ENCODE assay signal across 1 fruit fly cellular context in the genomic region with DNA sequence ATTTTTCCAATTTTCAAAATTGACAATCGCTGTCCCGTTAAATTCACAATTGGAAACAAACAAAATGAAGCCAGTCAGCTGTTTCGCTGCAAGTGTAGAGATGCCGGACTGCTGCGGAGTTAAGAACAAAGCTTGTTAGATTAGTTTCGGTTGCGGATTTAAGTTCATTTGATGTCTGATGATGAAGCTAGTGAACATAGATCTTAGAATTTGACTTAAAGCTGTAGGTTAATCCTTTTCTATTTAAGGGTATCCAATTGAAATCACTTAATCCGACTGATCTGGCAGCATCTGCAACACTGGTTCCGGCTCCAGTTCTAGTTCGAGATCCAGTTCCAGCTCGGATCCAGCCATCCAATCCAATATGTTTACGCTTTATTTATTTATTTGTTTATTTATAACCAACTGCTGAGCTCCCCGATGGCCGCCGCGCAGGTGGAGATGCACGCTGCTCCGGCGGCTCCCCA.
TF ChIP-seq lines count a peak whose summit lies in the region.

A gene (minus strand): TSS at position 65 of the 467 bp plus-strand sequence.
A gene (plus strand): TSS at position 310 of the 467 bp plus-strand sequence.

TF ChIP-seq in whole organism, embryonic, 481 proteins besides CTCF, POLR2A, EP300 and RAD21 (continued from another document and continues in another):
- TF ChIP-seq Dfd (GFP tag; optimal IDR thresholded peaks at IDR 0.05; lab: Kevin White, UChicago), result no peak
- no peak for TF ChIP-seq crol (GFP tag; IDR thresholded peaks at IDR 0.05; lab: Robert Waterston, UW)
- TF ChIP-seq slp2 (GFP tag; optimal IDR thresholded peaks at IDR 0.05; lab: Kevin White, UChicago), result peak; percentile 64
- peak; percentile 27 for TF ChIP-seq CG6254 (GFP tag; optimal IDR thresholded peaks at IDR 0.05; lab: Kevin White, UChicago)
- peak; percentile 66 for TF ChIP-seq CG12942 (GFP tag; optimal IDR thresholded peaks at IDR 0.05; lab: Kevin White, UChicago)
- peak; percentile 24 for TF ChIP-seq CG3407 (GFP tag; optimal IDR thresholded peaks at IDR 0.05; lab: Kevin White, UChicago)
- TF ChIP-seq inv (GFP tag; IDR thresholded peaks at IDR 0.05; lab: Robert Waterston, UW; ENCODE audit: partially characterized antibody), result peak; percentile 67; the same call in 1 of the 2 replicates
- TF ChIP-seq H2.0 (GFP tag; IDR thresholded peaks at IDR 0.05; lab: Robert Waterston, UW), result peak; percentile 66
- peak; percentile 58 for TF ChIP-seq CG33557 (GFP tag; optimal IDR thresholded peaks at IDR 0.05; lab: Kevin White, UChicago)
- no peak for TF ChIP-seq pita (GFP tag; optimal IDR thresholded peaks at IDR 0.05; lab: Kevin White, UChicago)
- peak; percentile 42 for TF ChIP-seq CG10209 (GFP tag; optimal IDR thresholded peaks at IDR 0.05; lab: Kevin White, UChicago)
- no peak for TF ChIP-seq CG5180 (GFP tag; optimal IDR thresholded peaks at IDR 0.05; lab: Kevin White, UChicago)
- TF ChIP-seq vfl (GFP tag; optimal IDR thresholded peaks at IDR 0.05; lab: Kevin White, UChicago), result peak; percentile 70
- peak; percentile 45 for TF ChIP-seq ERR (GFP tag; optimal IDR thresholded peaks at IDR 0.05; lab: Kevin White, UChicago)
- TF ChIP-seq br (optimal IDR thresholded peaks at IDR 0.05; lab: Kevin White, UChicago), result no peak
- TF ChIP-seq Poxn (GFP tag; IDR thresholded peaks at IDR 0.05; lab: Robert Waterston, UW), result no peak
- no peak for TF ChIP-seq CG14014 (GFP tag; IDR thresholded peaks at IDR 0.05; lab: Robert Waterston, UW)
- no peak for TF ChIP-seq CkIIα-i1 (GFP tag; IDR thresholded peaks at IDR 0.05; lab: Robert Waterston, UW)
- TF ChIP-seq nom (GFP tag; optimal IDR thresholded peaks at IDR 0.05; lab: Kevin White, UChicago), result peak; percentile 38
- no peak for TF ChIP-seq Usf (GFP tag; optimal IDR thresholded peaks at IDR 0.05; lab: Kevin White, UChicago)
- peak; percentile 21 for TF ChIP-seq NC2α (GFP tag; optimal IDR thresholded peaks at IDR 0.05; lab: Kevin White, UChicago)
- TF ChIP-seq fd3F (GFP tag; optimal IDR thresholded peaks at IDR 0.05; lab: Kevin White, UChicago), result peak; percentile 38
- TF ChIP-seq CG9609 (GFP tag; optimal IDR thresholded peaks at IDR 0.05; lab: Kevin White, UChicago), result peak; percentile 84
- TF ChIP-seq vvl (GFP tag; IDR thresholded peaks at IDR 0.05; lab: Robert Waterston, UW), result peak; percentile 54; the same call in 1 of the 2 replicates
- TF ChIP-seq Chrac-16 (GFP tag; optimal IDR thresholded peaks at IDR 0.05; lab: Kevin White, UChicago), result peak; percentile 75
- no peak for TF ChIP-seq bbx (GFP tag; IDR thresholded peaks at IDR 0.05; lab: Robert Waterston, UW; ENCODE audit: partially characterized antibody)
- TF ChIP-seq CG2875 (GFP tag; optimal IDR thresholded peaks at IDR 0.05; lab: Kevin White, UChicago), result no peak
- TF ChIP-seq gsb-n (tag; optimal IDR thresholded peaks at IDR 0.05; lab: Kevin White, UChicago), result peak; percentile 75
- no peak for TF ChIP-seq sqz (GFP tag; optimal IDR thresholded peaks at IDR 0.05; lab: Kevin White, UChicago)
- TF ChIP-seq bcd (GFP tag; optimal IDR thresholded peaks at IDR 0.05; lab: Kevin White, UChicago), result peak; percentile 58
- TF ChIP-seq gsb (GFP tag; IDR thresholded peaks at IDR 0.05; lab: Robert Waterston, UW), result no peak
- peak; percentile 61; the same call in 1 of the 2 replicates for TF ChIP-seq Xrp1 (GFP tag; IDR thresholded peaks at IDR 0.05; lab: Robert Waterston, UW)
- peak; percentile 49 for TF ChIP-seq emc (GFP tag; optimal IDR thresholded peaks at IDR 0.05; lab: Kevin White, UChicago)
- peak in 1 of 2 experiments; percentile 60 for TF ChIP-seq bsh (GFP tag; optimal IDR thresholded peaks at IDR 0.05; lab: Kevin White, UChicago)
- no peak for TF ChIP-seq CG2199 (GFP tag; IDR thresholded peaks at IDR 0.05; lab: Robert Waterston, UW)
- TF ChIP-seq Max (GFP tag; optimal IDR thresholded peaks at IDR 0.05; lab: Kevin White, UChicago), result peak; percentile 76
- peak; percentile 50 for TF ChIP-seq CG4328 (GFP tag; optimal IDR thresholded peaks at IDR 0.05; lab: Kevin White, UChicago)
- no peak for TF ChIP-seq CG10565 (GFP tag; optimal IDR thresholded peaks at IDR 0.05; lab: Kevin White, UChicago)
- 0 out of 2 replicates have a peak, but pooled peaks have one; percentile 9 for TF ChIP-seq HLH3B (GFP tag; IDR thresholded peaks at IDR 0.05; lab: Robert Waterston, UW)
- no peak for TF ChIP-seq CG6272 (GFP tag; IDR thresholded peaks at IDR 0.05; lab: Robert Waterston, UW)
- TF ChIP-seq CG43689 (GFP tag; IDR thresholded peaks at IDR 0.05; lab: Robert Waterston, UW), result no peak
- no peak for TF ChIP-seq otp (GFP tag; IDR thresholded peaks at IDR 0.05; lab: Robert Waterston, UW)
- no peak for TF ChIP-seq z (GFP tag; IDR thresholded peaks at IDR 0.05; lab: Robert Waterston, UW)
- TF ChIP-seq CG13123 (GFP tag; optimal IDR thresholded peaks at IDR 0.05; lab: Kevin White, UChicago), result peak; percentile 56
- no peak for TF ChIP-seq Sox100B (GFP tag; optimal IDR thresholded peaks at IDR 0.05; lab: Kevin White, UChicago)
- TF ChIP-seq CG6683 (GFP tag; optimal IDR thresholded peaks at IDR 0.05; lab: Kevin White, UChicago), result no peak
- peak; percentile 61 for TF ChIP-seq CG12155 (GFP tag; optimal IDR thresholded peaks at IDR 0.05; lab: Kevin White, UChicago)
- TF ChIP-seq ham (GFP tag; IDR thresholded peaks at IDR 0.05; lab: Robert Waterston, UW), result no peak
- TF ChIP-seq ac (GFP tag; optimal IDR thresholded peaks at IDR 0.05; lab: Kevin White, UChicago), result no peak
- peak; percentile 67 for TF ChIP-seq unpg (GFP tag; optimal IDR thresholded peaks at IDR 0.05; lab: Kevin White, UChicago)
- peak; percentile 43; the same call in 1 of the 2 replicates for TF ChIP-seq al (GFP tag; IDR thresholded peaks at IDR 0.05; lab: Robert Waterston, UW)
- TF ChIP-seq schlank (tag; optimal IDR thresholded peaks at IDR 0.05; lab: Kevin White, UChicago), result no peak
- TF ChIP-seq Aef1 (GFP tag; IDR thresholded peaks at IDR 0.05; lab: Robert Waterston, UW), result peak; percentile 34; the same call in 1 of the 3 replicates
- peak; percentile 77 for TF ChIP-seq CG17829 (tag; optimal IDR thresholded peaks at IDR 0.05; lab: Kevin White, UChicago)
- TF ChIP-seq pb (GFP tag; optimal IDR thresholded peaks at IDR 0.05; lab: Kevin White, UChicago), result peak; percentile 32
- TF ChIP-seq CG12299 (tag; optimal IDR thresholded peaks at IDR 0.05; lab: Kevin White, UChicago), result peak; percentile 44
- TF ChIP-seq chinmo (GFP tag; IDR thresholded peaks at IDR 0.05; lab: Robert Waterston, UW; ENCODE audit: partially characterized antibody), result 0 out of 4 replicates have a peak, but pooled peaks have one; percentile 51
- TF ChIP-seq CG13775 (GFP tag; optimal IDR thresholded peaks at IDR 0.05; lab: Kevin White, UChicago), result peak; percentile 78
- TF ChIP-seq CG10267 (tag; optimal IDR thresholded peaks at IDR 0.05; lab: Kevin White, UChicago), result peak; percentile 67
- TF ChIP-seq CG8388 (GFP tag; optimal IDR thresholded peaks at IDR 0.05; lab: Kevin White, UChicago), result peak; percentile 26
- peak; percentile 60 for TF ChIP-seq ftz-f1 (GFP tag; optimal IDR thresholded peaks at IDR 0.05; lab: Kevin White, UChicago)
- TF ChIP-seq twi (tag; optimal IDR thresholded peaks at IDR 0.05; lab: Kevin White, UChicago), result peak; percentile 57
- TF ChIP-seq CG3995 (GFP tag; optimal IDR thresholded peaks at IDR 0.05; lab: Kevin White, UChicago), result peak; percentile 65
- TF ChIP-seq CG30403 (GFP tag; optimal IDR thresholded peaks at IDR 0.05; lab: Kevin White, UChicago), result peak; percentile 81
- TF ChIP-seq amos (GFP tag; IDR thresholded peaks at IDR 0.05; lab: Robert Waterston, UW; ENCODE audit: partially characterized antibody), result peak; percentile 58; the same call in 1 of the 2 replicates
- peak; percentile 44 for TF ChIP-seq CrebB (tag; optimal IDR thresholded peaks at IDR 0.05; lab: Kevin White, UChicago)
- peak; percentile 78 for TF ChIP-seq sug (tag; optimal IDR thresholded peaks at IDR 0.05; lab: Kevin White, UChicago)
- TF ChIP-seq CG16813 (GFP tag; IDR thresholded peaks at IDR 0.05; lab: Robert Waterston, UW; ENCODE audit: partially characterized antibody), result no peak
- TF ChIP-seq shn (GFP tag; optimal IDR thresholded peaks at IDR 0.05; lab: Kevin White, UChicago), result peak; percentile 74
- peak; percentile 68 for TF ChIP-seq CG13287 (GFP tag; IDR thresholded peaks at IDR 0.05; lab: Robert Waterston, UW; ENCODE audit: partially characterized antibody)
- TF ChIP-seq sens-2 (GFP tag; IDR thresholded peaks at IDR 0.05; lab: Robert Waterston, UW), result no peak
- no peak for TF ChIP-seq ab (GFP tag; optimal IDR thresholded peaks at IDR 0.05; lab: Kevin White, UChicago)
- no peak for TF ChIP-seq Optix (GFP tag; IDR thresholded peaks at IDR 0.05; lab: Robert Waterston, UW)
- TF ChIP-seq lov (optimal IDR thresholded peaks at IDR 0.05; lab: Kevin White, UChicago), result no peak
- TF ChIP-seq lov (GFP tag; IDR thresholded peaks at IDR 0.05; lab: Robert Waterston, UW), result no peak
- TF ChIP-seq CG15696 (tag; optimal IDR thresholded peaks at IDR 0.05; lab: Kevin White, UChicago), result peak; percentile 72
- peak; percentile 57 for TF ChIP-seq CG6689 (GFP tag; IDR thresholded peaks at IDR 0.05; lab: Robert Waterston, UW)
- TF ChIP-seq CG2678 (tag; optimal IDR thresholded peaks at IDR 0.05; lab: Kevin White, UChicago), result peak; percentile 68
- peak; percentile 60 for TF ChIP-seq mirr (GFP tag; optimal IDR thresholded peaks at IDR 0.05; lab: Kevin White, UChicago)
- no peak for TF ChIP-seq Gsc (GFP tag; IDR thresholded peaks at IDR 0.05; lab: Robert Waterston, UW)
- peak; percentile 28 for TF ChIP-seq Oli (tag; optimal IDR thresholded peaks at IDR 0.05; lab: Kevin White, UChicago)
- peak; percentile 74 for TF ChIP-seq fu2 (GFP tag; optimal IDR thresholded peaks at IDR 0.05; lab: Kevin White, UChicago)
- TF ChIP-seq CG7556 (GFP tag; optimal IDR thresholded peaks at IDR 0.05; lab: Kevin White, UChicago), result peak; percentile 51
- TF ChIP-seq CG1233 (GFP tag; optimal IDR thresholded peaks at IDR 0.05; lab: Kevin White, UChicago), result peak; percentile 42
- TF ChIP-seq CG6791 (GFP tag; IDR thresholded peaks at IDR 0.05; lab: Robert Waterston, UW; ENCODE audit: partially characterized antibody), result peak; percentile 30; the same call in 1 of the 3 replicates
- no peak for TF ChIP-seq bigmax (GFP tag; optimal IDR thresholded peaks at IDR 0.05; lab: Kevin White, UChicago)
- TF ChIP-seq Atf6 (GFP tag; IDR thresholded peaks at IDR 0.05; lab: Robert Waterston, UW), result peak; percentile 42; the same call in 1 of the 2 replicates
- TF ChIP-seq CG8765 (GFP tag; IDR thresholded peaks at IDR 0.05; lab: Robert Waterston, UW), result no peak
- TF ChIP-seq ro (GFP tag; IDR thresholded peaks at IDR 0.05; lab: Robert Waterston, UW), result no peak
- peak; percentile 96 for TF ChIP-seq Ets65A (GFP tag; lab: Kevin White, UChicago)
- no peak for TF ChIP-seq Nf-YA (GFP tag; IDR thresholded peaks at IDR 0.05; lab: Robert Waterston, UW)
- peak; percentile 54; the same call in 1 of the 2 replicates for TF ChIP-seq CG7372 (GFP tag; IDR thresholded peaks at IDR 0.05; lab: Robert Waterston, UW)
- TF ChIP-seq CG17612 (GFP tag; IDR thresholded peaks at IDR 0.05; lab: Robert Waterston, UW), result no peak
- TF ChIP-seq CG13894 (tag; optimal IDR thresholded peaks at IDR 0.05; lab: Kevin White, UChicago), result peak; percentile 0
- TF ChIP-seq B-H1 (GFP tag; IDR thresholded peaks at IDR 0.05; lab: Robert Waterston, UW), result 0 out of 3 replicates have a peak, but pooled peaks have one; percentile 12
- TF ChIP-seq Elba2 (GFP tag; optimal IDR thresholded peaks at IDR 0.05; lab: Kevin White, UChicago), result peak; percentile 99
- peak; percentile 57; the same call in 1 of the 3 replicates for TF ChIP-seq Dbx (GFP tag; IDR thresholded peaks at IDR 0.05; lab: Robert Waterston, UW)
- no peak for TF ChIP-seq eyg (GFP tag; optimal IDR thresholded peaks at IDR 0.05; lab: Kevin White, UChicago)
- peak; percentile 77 for TF ChIP-seq Hmr (GFP tag; optimal IDR thresholded peaks at IDR 0.05; lab: Kevin White, UChicago)
- no peak for TF ChIP-seq danr (GFP tag; IDR thresholded peaks at IDR 0.05; lab: Robert Waterston, UW)
- no peak for TF ChIP-seq Adf1 (GFP tag; IDR thresholded peaks at IDR 0.05; lab: Robert Waterston, UW)
- TF ChIP-seq az2 (GFP tag; optimal IDR thresholded peaks at IDR 0.05; lab: Kevin White, UChicago), result peak; percentile 73
- no peak for TF ChIP-seq CG12071 (GFP tag; optimal IDR thresholded peaks at IDR 0.05; lab: Kevin White, UChicago)
- no peak for TF ChIP-seq MTF-1 (GFP tag; optimal IDR thresholded peaks at IDR 0.05; lab: Kevin White, UChicago; ENCODE audit: borderline replicate concordance)
- peak; percentile 69 for TF ChIP-seq lab (GFP tag; optimal IDR thresholded peaks at IDR 0.05; lab: Kevin White, UChicago)
- TF ChIP-seq dati (GFP tag; IDR thresholded peaks at IDR 0.05; lab: Robert Waterston, UW), result no peak
- TF ChIP-seq dysf (GFP tag; IDR thresholded peaks at IDR 0.05; lab: Robert Waterston, UW), result peak; percentile 44; the same call in 2 of the 3 replicates
- TF ChIP-seq chif (GFP tag; optimal IDR thresholded peaks at IDR 0.05; lab: Kevin White, UChicago), result peak; percentile 50 to 61
- TF ChIP-seq CG14710 (tag; optimal IDR thresholded peaks at IDR 0.05; lab: Kevin White, UChicago), result peak; percentile 81
- TF ChIP-seq her (GFP tag; optimal IDR thresholded peaks at IDR 0.05; lab: Kevin White, UChicago), result peak; percentile 72
- peak; percentile 42 for TF ChIP-seq CG1602 (GFP tag; optimal IDR thresholded peaks at IDR 0.05; lab: Kevin White, UChicago)
- peak; percentile 70 for TF ChIP-seq CG34376 (GFP tag; optimal IDR thresholded peaks at IDR 0.05; lab: Kevin White, UChicago)
- TF ChIP-seq sc (optimal IDR thresholded peaks at IDR 0.05; lab: Kevin White, UChicago), result no peak
- no peak for TF ChIP-seq sc (GFP tag; optimal IDR thresholded peaks at IDR 0.05; lab: Kevin White, UChicago)
- TF ChIP-seq CG3838 (GFP tag; optimal IDR thresholded peaks at IDR 0.05; lab: Kevin White, UChicago), result no peak
- peak; percentile 42 for TF ChIP-seq CG15601 (tag; optimal IDR thresholded peaks at IDR 0.05; lab: Kevin White, UChicago)
- TF ChIP-seq Sry-β (GFP tag; optimal IDR thresholded peaks at IDR 0.05; lab: Kevin White, UChicago), result no peak
- TF ChIP-seq Fer1 (GFP tag; optimal IDR thresholded peaks at IDR 0.05; lab: Kevin White, UChicago), result peak; percentile 64
- peak; percentile 45; the same call in 1 of the 2 replicates for TF ChIP-seq CG32767 (GFP tag; IDR thresholded peaks at IDR 0.05; lab: Robert Waterston, UW)
- TF ChIP-seq CG3163 (GFP tag; optimal IDR thresholded peaks at IDR 0.05; lab: Kevin White, UChicago), result peak; percentile 49
- TF ChIP-seq CG14965 (GFP tag; optimal IDR thresholded peaks at IDR 0.05; lab: Kevin White, UChicago; ENCODE audit: borderline replicate concordance), result no peak
- TF ChIP-seq NC2β (GFP tag; optimal IDR thresholded peaks at IDR 0.05; lab: Kevin White, UChicago), result peak; percentile 76
- TF ChIP-seq CG7839 (tag; optimal IDR thresholded peaks at IDR 0.05; lab: Kevin White, UChicago), result peak; percentile 52
- TF ChIP-seq chm (GFP tag; IDR thresholded peaks at IDR 0.05; lab: Robert Waterston, UW), result no peak
